Fruit fly (Drosophila melanogaster): ENCODE measurements around the gene kar.

DNA sequence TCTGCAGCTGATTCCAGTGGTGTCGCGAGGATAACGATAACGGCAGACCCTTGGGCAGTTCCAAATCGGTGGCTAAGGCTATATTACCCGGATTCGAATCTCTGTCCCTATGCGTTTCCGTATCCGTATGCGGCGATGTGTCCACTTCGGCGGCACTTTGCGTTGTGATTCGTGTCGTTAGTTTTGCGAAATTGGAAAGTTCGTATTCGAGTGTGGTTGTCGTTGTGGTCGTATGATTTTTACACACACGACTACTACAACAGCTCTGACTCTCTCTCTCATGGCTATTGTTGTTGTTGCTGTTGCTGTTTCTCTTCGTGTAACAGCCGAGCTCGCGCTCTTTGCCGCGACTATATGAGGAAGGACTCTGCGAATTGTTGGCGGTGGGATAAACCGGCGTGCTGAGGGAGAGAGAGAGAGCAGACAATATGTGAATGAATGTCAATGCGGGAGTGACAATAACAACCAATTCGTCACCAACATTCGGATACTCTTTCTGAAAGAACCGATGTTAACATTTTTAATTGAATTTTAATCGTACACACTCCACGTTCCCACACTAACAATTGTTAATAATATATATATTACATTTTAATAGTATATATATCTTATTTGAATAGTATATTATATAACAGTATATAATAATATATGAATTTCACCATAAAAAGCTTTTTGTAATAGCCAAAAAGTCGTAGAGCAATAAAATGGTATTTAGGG, 30.6 kb upstream of the kar start:
- TF ChIP-seq vnd (GFP tag; IDR thresholded peaks at IDR 0.05; ENCODE audit: partially characterized antibody) (no peak), CG8089 (GFP tag; optimal IDR thresholded peaks at IDR 0.05) (no peak), h (optimal IDR thresholded peaks at IDR 0.05) (no peak)
